Worm (Caenorhabditis elegans) whole organism, L3 larva: Measurements from ENCODE around the gene blos-8.

ENCODE experiments used
- aly-2 ChIP-seq: fragments of 150-350 bp; optimal IDR thresholded peaks from 2 replicates; lab custom pipeline; 2014; ENCODE audit warnings: missing biosample characterization, missing genetic modification characterization
- ama-1 ChIP-seq: fragments of 150-350 bp; optimal IDR thresholded peaks from 2 replicates; lab custom pipeline; 2018
- ceh-16 ChIP-seq: sonication (generic microtip); optimal IDR thresholded peaks from 2 replicates; lab custom pipeline; 2017; ENCODE audit warnings: missing biosample characterization, missing genetic modification characterization
- daf-12 ChIP-seq: fragments of 150-350 bp; optimal IDR thresholded peaks from 2 replicates; lab custom pipeline; 2014; ENCODE audit warnings: missing biosample characterization, missing genetic modification reagents, missing genetic modification characterization
- egl-27 ChIP-seq: sonication (generic microtip); optimal IDR thresholded peaks from 4 replicates; lab custom pipeline; 2017; ENCODE audit warnings: missing biosample characterization, missing genetic modification reagents, missing genetic modification characterization
- egl-5 ChIP-seq: fragments of 150-350 bp; optimal IDR thresholded peaks from 2 replicates; lab custom pipeline; 2017; ENCODE audit warnings: missing biosample characterization, missing genetic modification reagents, missing genetic modification characterization, inconsistent platforms
- elt-1 ChIP-seq: fragments of 150-350 bp; optimal IDR thresholded peaks from 2 replicates; lab custom pipeline; 2014; ENCODE audit warnings: missing biosample characterization, missing genetic modification characterization
- elt-2 ChIP-seq: sonication (generic microtip); optimal IDR thresholded peaks from 2 replicates; lab custom pipeline; 2016; ENCODE audit warnings: missing genetic modification reagents, mild to moderate bottlenecking, missing genetic modification characterization, missing compliant biosample characterization
- elt-3 ChIP-seq, 3 experiments: fragments of 150-350 bp in 1 of 3; sonication (generic microtip) in 2 of 3; optimal IDR thresholded peaks; 2 replicates in 2 of 3; 4 replicates in 1 of 3; lab custom pipeline; 2014 to 2017; ENCODE audit warnings: missing biosample characterization in 3 of 3, missing genetic modification characterization in 3 of 3
- fkh-2 ChIP-seq: fragments of 150-350 bp; optimal IDR thresholded peaks from 2 replicates; lab custom pipeline; 2014; ENCODE audit warnings: missing biosample characterization, missing genetic modification reagents, missing genetic modification characterization
- fos-1 ChIP-seq: fragments of 150-350 bp; optimal IDR thresholded peaks from 2 replicates; lab custom pipeline; 2014; ENCODE audit warnings: missing biosample characterization, missing genetic modification characterization
- hmg-11 ChIP-seq: sonication (generic microtip); optimal IDR thresholded peaks from 2 replicates; lab custom pipeline; 2016; ENCODE audit warnings: missing genetic modification characterization, missing compliant biosample characterization
- jun-1 ChIP-seq: fragments of 150-350 bp; optimal IDR thresholded peaks from 2 replicates; lab custom pipeline; 2014; ENCODE audit warnings: missing biosample characterization, missing genetic modification reagents, missing genetic modification characterization
- lin-15B ChIP-seq: fragments of 150-350 bp; optimal IDR thresholded peaks from 2 replicates; lab custom pipeline; 2014; ENCODE audit warnings: missing biosample characterization, missing genetic modification characterization
- lin-39 ChIP-seq: fragments of 150-350 bp; optimal IDR thresholded peaks from 2 replicates; lab custom pipeline; 2018; ENCODE audit warnings: missing biosample characterization, missing genetic modification reagents, missing genetic modification characterization
- mdl-1 ChIP-seq: fragments of 150-350 bp; optimal IDR thresholded peaks from 2 replicates; lab custom pipeline; 2014; ENCODE audit warnings: missing biosample characterization, missing genetic modification characterization
- mml-1 ChIP-seq: fragments of 150-350 bp; sonication (generic microtip); optimal IDR thresholded peaks from 3 replicates; lab custom pipeline; 2014; ENCODE audit warnings: missing biosample characterization, missing genetic modification characterization
- nfya-1 ChIP-seq: sonication (generic microtip); optimal IDR thresholded peaks from 2 replicates; lab custom pipeline; 2017; ENCODE audit warnings: missing genetic modification characterization, mild to moderate bottlenecking, missing compliant biosample characterization, antibody characterized with exemption, moderate library complexity; ENCODE audit not compliant: insufficient read depth
- nhr-12 ChIP-seq: fragments of 150-350 bp; optimal IDR thresholded peaks from 2 replicates; lab custom pipeline; 2014; ENCODE audit warnings: missing biosample characterization, missing genetic modification characterization
- nhr-237 ChIP-seq: fragments of 150-350 bp; optimal IDR thresholded peaks from 2 replicates; lab custom pipeline; 2014; ENCODE audit warnings: missing biosample characterization, missing genetic modification characterization
- nhr-25 ChIP-seq: sonication (generic microtip); optimal IDR thresholded peaks from 2 replicates; lab custom pipeline; 2017; ENCODE audit warnings: missing biosample characterization, missing genetic modification characterization
- nhr-43 ChIP-seq: sonication (generic microtip); optimal IDR thresholded peaks from 2 replicates; lab custom pipeline; 2016; ENCODE audit warnings: mild to moderate bottlenecking, missing genetic modification characterization, missing compliant biosample characterization; ENCODE audit not compliant: poor library complexity, severe bottlenecking
- nhr-76 ChIP-seq: fragments of 150-350 bp; sonication (generic microtip); optimal IDR thresholded peaks from 5 replicates; lab custom pipeline; 2014; ENCODE audit warnings: missing biosample characterization, missing genetic modification characterization
- pqm-1 ChIP-seq: fragments of 150-350 bp; optimal IDR thresholded peaks from 2 replicates; lab custom pipeline; 2017; ENCODE audit warnings: missing biosample characterization, missing genetic modification characterization, inconsistent platforms
- sea-2 ChIP-seq: fragments of 150-350 bp; sonication (generic microtip); optimal IDR thresholded peaks from 4 replicates; lab custom pipeline; 2014; ENCODE audit warnings: missing biosample characterization, missing genetic modification reagents, missing genetic modification characterization
- snpc-4 ChIP-seq: fragments of 150-350 bp; optimal IDR thresholded peaks from 2 replicates; lab custom pipeline; 2014; ENCODE audit warnings: missing biosample characterization, missing genetic modification characterization
- tbx-2 ChIP-seq: sonication (generic microtip); optimal IDR thresholded peaks from 2 replicates; lab custom pipeline; 2016; ENCODE audit warnings: mild to moderate bottlenecking, missing genetic modification characterization, missing compliant biosample characterization
- unc-39 ChIP-seq: sonication (generic microtip); optimal IDR thresholded peaks from 4 replicates; lab custom pipeline; 2017; ENCODE audit warnings: missing biosample characterization, missing genetic modification characterization
- unc-62 ChIP-seq: fragments of 150-350 bp; sonication (generic microtip); optimal IDR thresholded peaks from 4 replicates; lab custom pipeline; 2014; ENCODE audit warnings: missing biosample characterization, missing genetic modification reagents, missing genetic modification characterization
- zag-1 ChIP-seq: fragments of 150-350 bp; optimal IDR thresholded peaks from 2 replicates; lab custom pipeline; 2014; ENCODE audit warnings: missing biosample characterization, missing genetic modification characterization

Gene blos-8

ce11 chrX:15440744-15441685, 10.0 kb upstream of the blos-8 start, which contains the start of gene mocs-1 (continued):
- TF ChIP-seq elt-2 (tag; lab: Kevin White, UChicago) (peak; percentile 87), nhr-237 (tag; lab: Kevin White, UChicago) (no peak), fos-1 (no peak), lin-15B (tag; lab: Kevin White, UChicago) (no peak), hmg-11 (peak; percentile 62), fkh-2 (tag; lab: Kevin White, UChicago) (no peak), unc-39 (tag; lab: Kevin White, UChicago) (no peak), elt-1 (no peak), mml-1 (tag; lab: Kevin White, UChicago) (no peak), nhr-12 (tag; lab: Kevin White, UChicago) (no peak), unc-62 (no peak), ceh-16 (tag; lab: Kevin White, UChicago) (no peak), jun-1 (tag; lab: Kevin White, UChicago) (no peak), pqm-1 (tag; lab: Kevin White, UChicago) (peak; percentile 68), egl-27 (no peak), lin-39 (tag; lab: Kevin White, UChicago) (no peak), zag-1 (tag; lab: Kevin White, UChicago) (no peak), nhr-43 (no peak), snpc-4 (no peak), nfya-1 (tag; lab: Kevin White, UChicago) (peak; percentile 21), sea-2 (GFP tag; lab: Kevin White, UChicago) (no peak), egl-5 (tag; lab: Kevin White, UChicago) (peak; percentile 12)

ce11 chrX:15438768-15439167, 7.8 kb upstream of the blos-8 start:
- TF ChIP-seq fkh-2 (tag; lab: Kevin White, UChicago), result no peak
- peak; percentile 85 for TF ChIP-seq snpc-4

- TF ChIP-seq nhr-237 (tag; lab: Kevin White, UChicago) (no peak), ceh-16 (tag; lab: Kevin White, UChicago) (no peak), tbx-2 (tag; lab: Kevin White, UChicago) (no peak), daf-12 (tag; lab: Kevin White, UChicago) (no peak), snpc-4 (peak; percentile 36), mml-1 (tag; lab: Kevin White, UChicago) (no peak)
These were observed 3.9 kb upstream of the blos-8 start for ce11 chrX:15434922-15435321.

ce11 chrX:15433487-15433886, 2.5 kb upstream of the blos-8 start, which contains the start of gene flp-32:
TSS of gene flp-32 (plus strand) at chrX:15433787.
- TF ChIP-seq nhr-76 (tag; lab: Kevin White, UChicago) (no peak), mdl-1 (tag; lab: Kevin White, UChicago) (no peak), elt-2 (tag; lab: Kevin White, UChicago) (no peak), sea-2 (GFP tag; lab: Kevin White, UChicago) (no peak), aly-2 (no peak), ama-1 (lab: Kevin White, UChicago) (no peak)

- peak; percentile 60 for TF ChIP-seq nhr-25 (tag; lab: Kevin White, UChicago)
- no peak for TF ChIP-seq mml-1 (tag; lab: Kevin White, UChicago)
These were observed 3.1 kb downstream of the blos-8 start, which contains the start of gene nas-13 for ce11 chrX:15427931-15428330. TSS of gene nas-13 (minus strand) at chrX:15428253.

ce11 chrX:15423708-15424423, 7.1 kb downstream of the blos-8 start:
- peak; percentile 77 for TF ChIP-seq pqm-1 (tag; lab: Kevin White, UChicago)
- TF ChIP-seq snpc-4, result peak; percentile 12
- TF ChIP-seq elt-2 (tag; lab: Kevin White, UChicago), result peak; percentile 94
- peak in 2 of 3 experiments; percentile 5 to 75 for TF ChIP-seq elt-3 (tag; optimal IDR thresholded peaks at IDR 0.05; lab: Kevin White, UChicago)
- no peak for TF ChIP-seq tbx-2 (tag; lab: Kevin White, UChicago)
- TF ChIP-seq jun-1 (tag; lab: Kevin White, UChicago), result peak; percentile 55
